Fruit fly (Drosophila melanogaster): ENCODE data around the gene CG17237.

Gene CG17237

DNA sequence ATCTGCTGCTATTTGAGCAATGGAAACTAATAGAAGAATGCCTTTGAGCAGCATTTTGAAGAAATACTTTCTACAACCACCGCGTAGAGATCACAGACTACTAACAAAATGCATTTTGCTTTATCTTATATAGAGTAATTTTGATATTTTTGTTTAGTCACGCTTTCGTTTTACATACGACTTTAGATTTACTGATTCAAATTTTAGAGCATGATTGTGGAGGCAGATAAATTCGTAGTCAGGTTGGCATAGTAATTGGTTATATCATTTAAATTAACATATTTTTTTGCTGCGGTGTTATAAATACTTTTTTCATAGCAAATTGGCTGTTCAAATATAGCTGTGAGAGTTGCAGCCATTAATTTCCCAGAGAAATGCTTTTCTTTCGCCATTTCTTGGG lies 20.2 kb downstream of the CG17237 start, which contains the start of gene CG17242:
Gene CG17242, minus strand, starts transcription at position 101 of the 400 bp plus-strand sequence.
- TF ChIP-seq CG34406 (GFP tag; optimal IDR thresholded peaks at IDR 0.05) (no peak), achi (GFP tag; optimal IDR thresholded peaks at IDR 0.05) (no peak), CG6854 (GFP tag; optimal IDR thresholded peaks at IDR 0.05) (no peak), Sox15 (GFP tag; optimal IDR thresholded peaks at IDR 0.05) (no peak), CG11294 (GFP tag; IDR thresholded peaks at IDR 0.05) (no peak), Lpt (GFP tag; optimal IDR thresholded peaks at IDR 0.05) (no peak)

DNA sequence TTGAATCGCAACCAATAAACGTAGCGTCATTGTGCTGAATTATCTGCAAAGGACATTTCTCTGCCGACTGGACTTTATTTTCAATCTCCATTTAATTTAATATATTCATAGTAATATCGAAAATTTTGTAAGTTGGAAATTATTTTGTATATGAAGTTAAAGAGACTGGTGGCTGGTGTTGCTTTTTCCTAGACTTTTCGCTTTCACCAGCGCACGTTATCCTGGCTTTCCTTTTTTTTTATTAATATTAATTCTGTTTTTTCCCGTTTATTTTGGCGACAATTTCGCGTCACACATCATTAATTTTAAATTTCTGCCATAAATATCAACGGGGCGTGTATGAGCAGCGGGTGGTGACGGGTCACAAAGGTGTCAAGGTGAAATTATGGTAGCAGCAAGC lies 24.0 kb downstream of the CG17237 start, which contains the start of gene CG34049:
Gene CG34049, minus strand, starts transcription at position 101 of the 400 bp plus-strand sequence.
- TF ChIP-seq topi (GFP tag; optimal IDR thresholded peaks at IDR 0.05) (no peak), CG8319 (GFP tag; optimal IDR thresholded peaks at IDR 0.05) (no peak), CG6808 (GFP tag; optimal IDR thresholded peaks at IDR 0.05) (no peak), CG6276 (GFP tag; optimal IDR thresholded peaks at IDR 0.05) (no peak), lz (GFP tag; optimal IDR thresholded peaks at IDR 0.05) (no peak), CG31627 (GFP tag; optimal IDR thresholded peaks at IDR 0.05) (no peak), acj6 (GFP tag; optimal IDR thresholded peaks at IDR 0.05) (no peak), Ets96B (tag; optimal IDR thresholded peaks at IDR 0.05) (no peak)

DNA sequence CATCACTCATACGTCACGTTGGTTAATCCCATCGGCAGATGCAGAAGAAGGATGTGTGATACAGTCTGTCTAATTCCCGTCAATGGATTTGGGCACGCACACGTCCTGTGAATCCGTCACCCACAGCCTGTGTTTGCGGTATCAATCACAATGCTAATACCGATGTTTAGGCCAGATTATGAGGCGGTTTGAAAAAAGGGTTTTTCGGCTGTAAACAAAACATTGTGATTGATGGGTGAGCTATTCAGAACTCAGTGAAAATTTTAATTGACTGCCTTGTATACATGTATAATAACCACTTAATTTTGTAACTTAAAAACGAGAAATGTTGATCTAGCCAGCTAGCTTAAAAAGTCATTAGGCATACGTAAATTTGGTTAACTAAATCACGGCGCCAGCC lies 26.1 kb downstream of the CG17237 start, which contains the start of gene CG4270:
Gene CG4270, plus strand, starts transcription at position 301 of the 400 bp plus-strand sequence.
- TF ChIP-seq CG8632 (GFP tag; optimal IDR thresholded peaks at IDR 0.05): no peak
- no peak for TF ChIP-seq Ets21C (GFP tag; optimal IDR thresholded peaks at IDR 0.05)
- no peak for TF ChIP-seq CG8119 (GFP tag; IDR thresholded peaks at IDR 0.05)
- TF ChIP-seq dsx (GFP tag; optimal IDR thresholded peaks at IDR 0.05; ENCODE audit: poor library complexity, severe bottlenecking): no peak
- TF ChIP-seq Hr4 (GFP tag; optimal IDR thresholded peaks at IDR 0.05): no peak
- TF ChIP-seq salr (GFP tag; optimal IDR thresholded peaks at IDR 0.05): no peak
- TF ChIP-seq Hr38 (GFP tag; optimal IDR thresholded peaks at IDR 0.05): no peak
- TF ChIP-seq CG8319 (GFP tag; optimal IDR thresholded peaks at IDR 0.05): no peak
- TF ChIP-seq vri (GFP tag; optimal IDR thresholded peaks at IDR 0.05): no peak
- no peak for TF ChIP-seq CG1621 (tag; optimal IDR thresholded peaks at IDR 0.05)
- TF ChIP-seq fd59A (GFP tag; optimal IDR thresholded peaks at IDR 0.05): no peak
- no peak for TF ChIP-seq ss (GFP tag; optimal IDR thresholded peaks at IDR 0.05)
- no peak for TF ChIP-seq CG9139 (GFP tag; optimal IDR thresholded peaks at IDR 0.05)
- TF ChIP-seq spab (GFP tag; optimal IDR thresholded peaks at IDR 0.05): no peak
- TF ChIP-seq Ets96B (tag; optimal IDR thresholded peaks at IDR 0.05): no peak
- TF ChIP-seq CG6854 (GFP tag; optimal IDR thresholded peaks at IDR 0.05): no peak
- TF ChIP-seq Met (GFP tag; optimal IDR thresholded peaks at IDR 0.05): no peak
- no peak for TF ChIP-seq CG15336 (GFP tag; IDR thresholded peaks at IDR 0.05)

DNA sequence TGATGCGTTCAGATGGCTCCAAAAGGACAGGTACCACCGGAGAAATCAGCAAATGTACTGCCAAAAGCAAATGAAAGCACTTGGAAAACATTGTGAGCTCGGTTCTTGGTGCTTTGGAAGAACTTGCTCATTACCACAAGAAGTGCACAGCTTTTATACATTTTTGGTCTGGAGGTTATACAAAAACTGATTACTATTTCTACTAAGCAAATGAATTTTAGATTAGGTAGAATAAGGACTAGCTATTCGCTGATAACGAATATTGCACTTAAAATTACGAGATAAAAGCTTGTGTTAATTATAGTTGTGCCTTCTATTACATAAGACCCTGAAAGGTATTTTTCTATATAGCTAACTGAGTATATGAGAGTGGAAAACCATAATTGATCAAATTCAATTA lies 34.3 kb downstream of the CG17237 start, which contains the start of gene Send1:
Gene Send1, minus strand, starts transcription at position 101 of the 400 bp plus-strand sequence.
- TF ChIP-seq dsx (GFP tag; optimal IDR thresholded peaks at IDR 0.05; ENCODE audit: poor library complexity, severe bottlenecking) (no peak), CG31627 (GFP tag; optimal IDR thresholded peaks at IDR 0.05) (no peak), acj6 (GFP tag; optimal IDR thresholded peaks at IDR 0.05) (no peak), CG8119 (GFP tag; IDR thresholded peaks at IDR 0.05) (no peak), CG6792 (GFP tag; optimal IDR thresholded peaks at IDR 0.05) (no peak), Lpt (GFP tag; optimal IDR thresholded peaks at IDR 0.05) (no peak), CG15336 (GFP tag; IDR thresholded peaks at IDR 0.05) (no peak), CG34406 (GFP tag; optimal IDR thresholded peaks at IDR 0.05) (no peak), Smox (GFP tag; optimal IDR thresholded peaks at IDR 0.05) (no peak), CG6854 (GFP tag; optimal IDR thresholded peaks at IDR 0.05) (no peak), Hr4 (GFP tag; optimal IDR thresholded peaks at IDR 0.05) (no peak), CG6808 (GFP tag; optimal IDR thresholded peaks at IDR 0.05) (no peak), CG7368 (GFP tag; optimal IDR thresholded peaks at IDR 0.05) (no peak)

DNA sequence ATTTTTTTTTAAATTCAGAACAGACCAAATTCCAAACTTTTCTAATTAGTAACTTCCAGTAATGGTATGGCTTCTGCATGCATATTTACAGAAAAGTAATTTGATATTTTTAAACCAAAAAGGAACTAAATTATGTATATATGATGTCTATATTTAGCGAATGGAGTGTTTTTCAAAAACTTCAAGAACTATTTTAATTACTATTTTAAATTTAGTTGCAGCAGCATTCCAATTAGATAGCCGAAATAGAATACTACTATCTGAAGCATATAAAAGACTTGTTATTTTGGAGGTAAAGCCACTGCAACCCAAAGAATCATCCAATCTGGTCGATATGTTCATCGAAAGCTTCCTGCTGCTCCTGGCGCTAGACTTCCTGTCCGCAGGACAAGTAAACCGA lies 36.5 kb downstream of the CG17237 start, which contains the start of gene CG17234:
Gene CG17234, plus strand, starts transcription at position 301 of the 400 bp plus-strand sequence.
- TF ChIP-seq CG6792 (GFP tag; optimal IDR thresholded peaks at IDR 0.05) (no peak), Sox15 (GFP tag; optimal IDR thresholded peaks at IDR 0.05) (no peak), OdsH (GFP tag; optimal IDR thresholded peaks at IDR 0.05) (no peak), CG10631 (GFP tag; optimal IDR thresholded peaks at IDR 0.05) (no peak)
